Worm (Caenorhabditis elegans) whole organism, late embryonic: Measurements from ENCODE around the gene lip-1.

ENCODE experiments used
- C38D4.7 ChIP-seq: fragments of 200-800 bp; sonication (Bioruptor generic); optimal IDR thresholded peaks from 2 replicates; lab custom pipeline; 2018; ENCODE audit warnings: mild to moderate bottlenecking, missing genetic modification characterization, moderate library complexity, missing compliant biosample characterization
- K09A11.1 ChIP-seq: sonication (generic microtip); optimal IDR thresholded peaks from 2 replicates; lab custom pipeline; 2017; ENCODE audit warnings: antibody characterized with exemption, mild to moderate bottlenecking, missing genetic modification characterization, missing compliant biosample characterization; ENCODE audit not compliant: insufficient read depth
- ceh-14 ChIP-seq: sonication (generic microtip); optimal IDR thresholded peaks from 2 replicates; lab custom pipeline; 2016; ENCODE audit warnings: missing genotype, missing genetic modification characterization, missing compliant biosample characterization
- ceh-18 ChIP-seq: sonication (generic microtip); optimal IDR thresholded peaks from 2 replicates; lab custom pipeline; 2016; ENCODE audit warnings: missing genetic modification characterization, missing compliant biosample characterization
- ceh-19 ChIP-seq: fragments of 200-800 bp; sonication (Bioruptor generic); optimal IDR thresholded peaks from 2 replicates; lab custom pipeline; 2018; ENCODE audit warnings: mild to moderate bottlenecking, missing genetic modification characterization, missing compliant biosample characterization
- ceh-2 ChIP-seq: sonication (generic microtip); optimal IDR thresholded peaks from 2 replicates; lab custom pipeline; 2016; ENCODE audit warnings: missing genotype, missing genetic modification characterization, missing compliant biosample characterization
- ceh-34 ChIP-seq: sonication (generic microtip); optimal IDR thresholded peaks from 2 replicates; lab custom pipeline; 2016; ENCODE audit warnings: mild to moderate bottlenecking, missing genetic modification characterization, missing compliant biosample characterization
- ceh-48 ChIP-seq: sonication (generic microtip); optimal IDR thresholded peaks from 2 replicates; lab custom pipeline; 2016; ENCODE audit warnings: missing genetic modification characterization, inconsistent platforms, missing compliant biosample characterization
- ceh-6 ChIP-seq: fragments of 200-800 bp; sonication (Bioruptor generic); optimal IDR thresholded peaks from 2 replicates; lab custom pipeline; 2018; ENCODE audit warnings: mild to moderate bottlenecking, missing genetic modification characterization, missing compliant biosample characterization
- ceh-9 ChIP-seq: sonication (generic microtip); optimal IDR thresholded peaks from 2 replicates; lab custom pipeline; 2016; ENCODE audit warnings: mild to moderate bottlenecking, missing genetic modification characterization, inconsistent platforms, missing compliant biosample characterization
- dmd-4 ChIP-seq: sonication (generic microtip); optimal IDR thresholded peaks from 2 replicates; lab custom pipeline; 2016; ENCODE audit warnings: borderline replicate concordance, missing genetic modification characterization, missing compliant biosample characterization
- elt-2 ChIP-seq: sonication (generic microtip); optimal IDR thresholded peaks from 2 replicates; lab custom pipeline; 2016; ENCODE audit warnings: missing genetic modification reagents, missing genetic modification characterization, missing compliant biosample characterization
- elt-4 ChIP-seq: sonication (generic microtip); optimal IDR thresholded peaks from 2 replicates; lab custom pipeline; 2016; ENCODE audit warnings: missing genetic modification characterization, missing compliant biosample characterization
- ets-4 ChIP-seq: sonication (generic microtip); optimal IDR thresholded peaks from 2 replicates; lab custom pipeline; 2016; ENCODE audit warnings: missing genetic modification characterization, missing compliant biosample characterization
- fax-1 ChIP-seq: sonication (generic microtip); optimal IDR thresholded peaks from 2 replicates; lab custom pipeline; 2016; ENCODE audit warnings: missing genotype, missing genetic modification characterization, missing compliant biosample characterization
- fkh-10 ChIP-seq: fragments of 150-350 bp; optimal IDR thresholded peaks from 2 replicates; lab custom pipeline; 2014; ENCODE audit warnings: missing biosample characterization, missing genetic modification reagents, missing genetic modification characterization
- hlh-6 ChIP-seq: sonication (generic microtip); optimal IDR thresholded peaks from 2 replicates; lab custom pipeline; 2016; ENCODE audit warnings: missing genotype, missing genetic modification characterization, missing compliant biosample characterization
- lim-6 ChIP-seq: sonication (generic microtip); optimal IDR thresholded peaks from 2 replicates; lab custom pipeline; 2016; ENCODE audit warnings: missing genetic modification characterization, missing compliant biosample characterization
- madf-2 ChIP-seq: sonication (generic microtip); optimal IDR thresholded peaks from 2 replicates; lab custom pipeline; 2017; ENCODE audit warnings: missing genetic modification characterization, missing compliant biosample characterization
- nfya-1 ChIP-seq: sonication (generic microtip); optimal IDR thresholded peaks from 2 replicates; lab custom pipeline; 2017; ENCODE audit warnings: missing genetic modification characterization, mild to moderate bottlenecking, missing compliant biosample characterization, antibody characterized with exemption, moderate library complexity
- nhr-11 ChIP-seq: fragments of 150-350 bp; optimal IDR thresholded peaks from 2 replicates; lab custom pipeline; 2014; ENCODE audit warnings: missing biosample characterization, missing genetic modification characterization
- nhr-232 ChIP-seq: sonication (generic microtip); optimal IDR thresholded peaks from 2 replicates; lab custom pipeline; 2016; ENCODE audit warnings: missing genetic modification characterization, missing compliant biosample characterization
- pag-3 ChIP-seq: sonication (generic microtip); optimal IDR thresholded peaks from 2 replicates; lab custom pipeline; 2016; ENCODE audit warnings: missing compliant biosample characterization, missing genetic modification characterization, borderline replicate concordance
- pat-9 ChIP-seq: fragments of 200-800 bp; sonication (Bioruptor generic); optimal IDR thresholded peaks from 2 replicates; lab custom pipeline; 2018; ENCODE audit warnings: mild to moderate bottlenecking, missing genetic modification characterization, moderate library complexity, missing compliant biosample characterization
- pha-2 ChIP-seq: sonication (generic microtip); optimal IDR thresholded peaks from 2 replicates; lab custom pipeline; 2017; ENCODE audit warnings: mild to moderate bottlenecking, missing genetic modification characterization, missing compliant biosample characterization
- pha-4 ChIP-seq: fragments of 150-350 bp; optimal IDR thresholded peaks from 2 replicates; lab custom pipeline; 2018; ENCODE audit warnings: missing biosample characterization, missing genetic modification reagents, missing genetic modification characterization
- ref-2 ChIP-seq: sonication (generic microtip); optimal IDR thresholded peaks from 2 replicates; lab custom pipeline; 2016; ENCODE audit warnings: missing genetic modification characterization, missing compliant biosample characterization
- rnt-1 ChIP-seq: sonication (generic microtip); optimal IDR thresholded peaks from 2 replicates; lab custom pipeline; 2016; ENCODE audit warnings: missing genetic modification characterization, missing compliant biosample characterization
- sox-2 ChIP-seq: fragments of 200-800 bp; sonication (Bioruptor generic); IDR thresholded peaks from 2 replicates; pipeline ENCODE4 v1.3.6; 2022; ENCODE audit warnings: missing genetic modification reagents, missing genetic modification characterization, missing compliant biosample characterization
- tbx-7 ChIP-seq: sonication (generic microtip); optimal IDR thresholded peaks from 2 replicates; lab custom pipeline; 2016; ENCODE audit warnings: missing genotype, missing genetic modification characterization, missing compliant biosample characterization
- ttx-3 ChIP-seq: sonication (generic microtip); optimal IDR thresholded peaks from 2 replicates; lab custom pipeline; 2016; ENCODE audit warnings: missing genetic modification reagents, missing genetic modification characterization, missing compliant biosample characterization
- unc-55 ChIP-seq: sonication (generic microtip); optimal IDR thresholded peaks from 2 replicates; lab custom pipeline; 2017; ENCODE audit warnings: missing biosample characterization, missing genetic modification reagents, missing genetic modification characterization
- unc-86 ChIP-seq: sonication (generic microtip); optimal IDR thresholded peaks from 2 replicates; lab custom pipeline; 2016; ENCODE audit warnings: missing genetic modification characterization, missing compliant biosample characterization
- zip-5 ChIP-seq: sonication (generic microtip); optimal IDR thresholded peaks from 2 replicates; lab custom pipeline; 2016; ENCODE audit warnings: missing genetic modification characterization, missing compliant biosample characterization
- ztf-16 ChIP-seq: sonication (generic microtip); optimal IDR thresholded peaks from 2 replicates; lab custom pipeline; 2017; ENCODE audit warnings: missing genetic modification characterization, missing compliant biosample characterization

Gene lip-1

DNA sequence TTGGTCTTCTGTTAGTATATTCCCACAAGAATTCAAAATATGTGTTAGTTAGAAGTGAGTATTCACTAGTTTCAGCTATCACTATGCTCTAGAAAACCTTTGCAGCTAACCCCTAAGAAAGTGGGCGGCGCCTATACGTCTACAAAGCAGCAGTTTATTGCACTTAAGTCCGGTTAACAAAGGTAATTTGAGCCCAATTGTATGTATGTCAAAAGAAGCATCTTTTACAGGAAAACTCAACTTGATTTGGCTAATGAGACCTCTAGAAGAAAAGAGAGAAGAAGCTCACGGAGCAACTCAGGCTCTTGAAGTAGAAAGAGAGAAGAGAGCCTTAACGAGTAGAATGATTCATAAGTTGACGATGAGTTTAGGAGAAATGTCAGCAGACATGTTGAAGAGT lies 10.0 kb downstream of the lip-1 start (continued):
- no peak for TF ChIP-seq pag-3 (tag; lab: Kevin White, UChicago)
- TF ChIP-seq, all 69 proteins: peak for 0

ce11 chrIV:6859270-6859669 lies 16.5 kb downstream of the lip-1 start, which contains the start of gene R13H7.2:
Gene R13H7.2 (minus strand): TSS chrIV:6859370.
- TF ChIP-seq ets-4: no peak
- no peak for TF ChIP-seq elt-4
- no peak for TF ChIP-seq hlh-6
- TF ChIP-seq pat-9 (tag; lab: Kevin White, UChicago): no peak
- TF ChIP-seq fkh-10 (GFP tag; lab: Kevin White, UChicago): no peak
- TF ChIP-seq ceh-14 (tag; lab: Kevin White, UChicago): no peak
- TF ChIP-seq lim-6: no peak
- TF ChIP-seq unc-86 (tag; lab: Kevin White, UChicago): no peak
- no peak for TF ChIP-seq elt-2 (tag; lab: Kevin White, UChicago)

DNA sequence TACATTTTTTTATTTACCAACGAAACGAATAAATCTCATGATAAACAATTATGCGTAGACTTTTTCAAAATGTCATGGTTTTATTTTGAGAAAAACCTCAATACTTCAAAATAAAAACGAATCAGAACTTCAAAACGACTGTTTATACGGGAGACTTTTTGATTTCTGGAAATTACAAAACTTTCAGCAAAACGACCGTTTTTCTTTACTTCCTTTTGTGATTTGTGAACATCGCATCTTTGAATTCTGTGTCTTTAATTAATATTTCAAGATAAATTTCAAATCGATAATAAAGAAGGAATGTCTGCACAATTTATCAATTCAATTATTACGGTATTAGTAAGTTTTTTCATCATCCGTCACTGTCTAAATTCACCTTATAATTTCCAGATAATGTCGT lies 25.0 kb downstream of the lip-1 start, which contains the start of gene srx-20:
Gene srx-20 (plus strand): TSS at position 301 of the 400 bp plus-strand sequence.
- TF ChIP-seq madf-2 (no peak), C38D4.7 (no peak), unc-55 (GFP tag; lab: Kevin White, UChicago) (no peak), pha-4 (tag; lab: Kevin White, UChicago) (no peak), ztf-16 (tag; lab: Kevin White, UChicago) (no peak), ets-4 (no peak), nhr-11 (no peak), ceh-34 (tag; lab: Kevin White, UChicago) (no peak)

DNA sequence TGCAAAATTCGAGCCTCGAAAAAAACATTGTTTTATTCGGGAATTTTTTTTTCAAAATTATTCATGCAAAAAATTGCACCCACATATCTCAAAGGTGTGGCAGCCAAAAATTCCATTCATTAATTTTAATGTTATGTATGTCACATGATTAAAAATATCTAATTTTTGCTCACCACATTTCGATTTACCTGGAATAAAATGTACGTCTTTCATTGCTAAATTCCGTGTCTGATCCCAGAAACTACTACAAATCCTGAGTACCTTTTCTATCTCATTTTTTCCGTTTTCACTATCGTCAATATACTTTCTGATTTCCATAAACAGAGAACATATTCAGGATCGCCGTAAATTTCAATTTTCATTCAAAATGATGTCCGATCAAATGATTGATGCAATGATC lies 30.2 kb downstream of the lip-1 start, which contains the start of gene srx-19:
Gene srx-19 (plus strand): TSS at position 301 of the 400 bp plus-strand sequence.
- no peak for TF ChIP-seq zip-5
- TF ChIP-seq ceh-19 (GFP tag; lab: Kevin White, UChicago): no peak
- no peak for TF ChIP-seq K09A11.1 (tag; lab: Kevin White, UChicago)
- no peak for TF ChIP-seq sox-2 (GFP tag; lab: Robert Waterston, UW)
- TF ChIP-seq ref-2: no peak
- TF ChIP-seq pha-2 (tag; lab: Kevin White, UChicago): no peak
- TF ChIP-seq ceh-9 (tag; lab: Kevin White, UChicago): no peak
- TF ChIP-seq hlh-6: no peak
- TF ChIP-seq ttx-3 (tag; lab: Kevin White, UChicago): no peak
- no peak for TF ChIP-seq fax-1
- no peak for TF ChIP-seq ceh-48 (tag; lab: Kevin White, UChicago)
- no peak for TF ChIP-seq nhr-11
- TF ChIP-seq ceh-6: no peak

- TF ChIP-seq ceh-18: peak; percentile 64
- TF ChIP-seq pat-9 (tag; lab: Kevin White, UChicago): no peak
Measured at ce11 chrIV:6878912-6879554, 36.3 kb downstream of the lip-1 start.

DNA sequence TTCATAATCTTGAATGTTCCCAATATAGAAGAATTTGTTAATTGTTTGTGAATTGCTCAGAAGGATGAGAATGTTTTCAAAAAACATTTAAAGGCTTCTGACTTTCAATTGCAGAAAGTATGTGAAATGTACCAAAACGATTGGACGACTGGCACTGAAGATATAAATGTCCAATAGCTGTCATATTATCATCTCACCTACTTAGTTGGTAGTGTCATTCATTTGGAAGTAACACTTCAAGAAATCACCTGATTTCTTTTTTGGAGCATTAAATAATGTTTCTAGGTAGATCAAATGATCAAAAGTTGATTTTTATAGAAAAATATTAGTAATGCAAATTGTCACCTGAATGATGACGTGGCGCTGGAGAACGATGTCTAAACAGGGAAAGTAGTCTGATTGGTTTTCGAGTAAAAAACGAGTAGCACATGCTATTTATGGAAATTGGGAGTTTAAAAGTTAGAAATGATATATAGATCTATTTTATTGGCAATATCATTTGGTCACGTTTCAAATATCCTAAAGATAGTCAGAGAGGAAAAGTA lies 37.0 kb downstream of the lip-1 start:
- TF ChIP-seq nhr-232 (no peak), nfya-1 (tag; lab: Kevin White, UChicago) (no peak), ceh-9 (tag; lab: Kevin White, UChicago) (no peak), ceh-2 (tag; lab: Kevin White, UChicago) (no peak), ceh-19 (GFP tag; lab: Kevin White, UChicago) (no peak), tbx-7 (tag; lab: Kevin White, UChicago) (no peak), rnt-1 (no peak), pat-9 (tag; lab: Kevin White, UChicago) (no peak), dmd-4 (tag; lab: Kevin White, UChicago) (no peak), pha-2 (tag; lab: Kevin White, UChicago) (no peak), sox-2 (GFP tag; lab: Robert Waterston, UW) (no peak)
